Worm (Caenorhabditis elegans) whole organism, midembryonic: Measurements from ENCODE around the gene F28A10.1.

ENCODE experiments used
- T22C8.4 ChIP-seq: fragments of 200-800 bp; sonication (Bioruptor generic); IDR thresholded peaks from 2 replicates; pipeline ENCODE4 v1.3.6; 2022; ENCODE audit warnings: missing genetic modification characterization, missing compliant biosample characterization
- cog-1 ChIP-seq: sonication (generic microtip); optimal IDR thresholded peaks from 2 replicates; lab custom pipeline; 2016; ENCODE audit warnings: missing genetic modification characterization, missing compliant biosample characterization
- flt-1 ChIP-seq: fragments of 200-800 bp; sonication (Bioruptor generic); IDR thresholded peaks from 2 replicates; pipeline ENCODE4 v1.3.6; 2022; ENCODE audit warnings: missing genetic modification characterization, missing compliant biosample characterization
- klf-2 ChIP-seq: fragments of 200-800 bp; sonication (Bioruptor generic); conservative IDR thresholded peaks from 2 replicates; pipeline ENCODE4 v1.3.6; 2022; ENCODE audit warnings: missing genetic modification reagents, missing genetic modification characterization, missing compliant biosample characterization
- med-1 ChIP-seq: sonication (generic microtip); optimal IDR thresholded peaks from 2 replicates; lab custom pipeline; 2017; ENCODE audit warnings: missing genetic modification characterization, mild to moderate bottlenecking, missing compliant biosample characterization, antibody characterized with exemption, missing genetic modification reagents; ENCODE audit not compliant: insufficient read depth
- ref-1 ChIP-seq: fragments of 200-800 bp; sonication (Bioruptor generic); conservative IDR thresholded peaks from 2 replicates; pipeline ENCODE4 v1.3.6; 2022; ENCODE audit warnings: missing genetic modification reagents, missing genetic modification characterization, missing compliant biosample characterization
- tab-1 ChIP-seq: fragments of 200-800 bp; sonication (Bioruptor generic); IDR thresholded peaks from 2 replicates; pipeline ENCODE4 v1.3.6; 2022; ENCODE audit warnings: missing genetic modification characterization, missing compliant biosample characterization
- ztf-23 ChIP-seq: fragments of 200-800 bp; sonication (Bioruptor generic); IDR thresholded peaks from 2 replicates; pipeline ENCODE4 v1.3.6; 2022; ENCODE audit warnings: missing genetic modification reagents, missing genetic modification characterization, missing compliant biosample characterization
- ztf-29 ChIP-seq: fragments of 200-800 bp; sonication (Bioruptor generic); IDR thresholded peaks from 2 replicates; pipeline ENCODE4 v1.3.6; 2022; ENCODE audit warnings: missing genetic modification reagents, missing genetic modification characterization, missing compliant biosample characterization

The F28A10.1 gene

ce11 chrII:861564-861963 lies 35.9 kb downstream of the F28A10.1 start, which contains the start of gene Y46B2A.4:
Gene Y46B2A.4 (plus strand): TSS chrII:861864.
- TF ChIP-seq T22C8.4 (GFP tag; lab: Robert Waterston, UW) (no peak), ztf-29 (GFP tag; lab: Robert Waterston, UW) (no peak), tab-1 (no peak), med-1 (GFP tag; lab: Kevin White, UChicago) (no peak), ref-1 (GFP tag; lab: Robert Waterston, UW) (no peak), flt-1 (GFP tag; lab: Robert Waterston, UW) (no peak), klf-2 (GFP tag; lab: Robert Waterston, UW) (no peak), cog-1 (no peak), ztf-23 (GFP tag; lab: Robert Waterston, UW) (no peak)

- TF ChIP-seq klf-2 (GFP tag; lab: Robert Waterston, UW) (no peak), med-1 (GFP tag; lab: Kevin White, UChicago) (no peak), tab-1 (no peak), ztf-29 (GFP tag; lab: Robert Waterston, UW) (no peak), flt-1 (GFP tag; lab: Robert Waterston, UW) (no peak), cog-1 (no peak), ztf-23 (GFP tag; lab: Robert Waterston, UW) (no peak), ref-1 (GFP tag; lab: Robert Waterston, UW) (no peak)
Measured at ce11 chrII:866801-867200, 41.2 kb downstream of the F28A10.1 start, which contains the start of gene Y46B2A.3. Gene Y46B2A.3 (minus strand): TSS chrII:866901.

DNA sequence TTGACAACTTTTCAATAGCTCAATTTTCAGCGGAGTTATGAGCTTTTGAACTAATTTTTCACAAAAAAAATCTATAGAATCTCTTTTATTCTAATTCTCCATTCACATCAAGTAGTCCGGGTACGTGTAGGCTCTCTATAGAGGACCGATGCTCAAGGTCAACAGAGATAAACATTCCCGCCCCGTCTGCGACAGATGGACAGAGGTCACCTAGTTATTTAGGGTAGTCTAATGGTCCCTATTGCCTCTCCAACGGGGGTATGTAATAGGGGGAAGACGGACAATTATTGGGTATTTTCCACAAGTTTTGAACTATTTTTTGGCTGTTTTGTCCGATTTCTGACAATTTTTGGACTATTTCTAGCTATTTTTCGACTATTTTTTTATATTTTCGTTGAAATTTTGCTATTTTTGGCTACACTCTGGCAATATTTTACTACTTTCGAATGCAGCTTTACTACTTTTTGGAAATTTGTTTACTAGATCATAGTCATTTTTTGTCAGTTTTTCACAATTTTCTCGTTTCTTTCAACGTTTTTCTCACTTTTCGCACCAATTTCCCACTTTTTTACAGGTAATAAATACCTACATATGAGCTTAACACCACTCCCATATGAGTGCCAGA lies 42.7 kb downstream of the F28A10.1 start, which contains the start of gene fbxc-51:
Gene fbxc-51, plus strand, starts transcription at position 575 of the 625 bp plus-strand sequence.
- TF ChIP-seq ztf-29 (GFP tag; lab: Robert Waterston, UW), result no peak
- TF ChIP-seq klf-2 (GFP tag; lab: Robert Waterston, UW), result no peak
- TF ChIP-seq tab-1, result no peak

DNA sequence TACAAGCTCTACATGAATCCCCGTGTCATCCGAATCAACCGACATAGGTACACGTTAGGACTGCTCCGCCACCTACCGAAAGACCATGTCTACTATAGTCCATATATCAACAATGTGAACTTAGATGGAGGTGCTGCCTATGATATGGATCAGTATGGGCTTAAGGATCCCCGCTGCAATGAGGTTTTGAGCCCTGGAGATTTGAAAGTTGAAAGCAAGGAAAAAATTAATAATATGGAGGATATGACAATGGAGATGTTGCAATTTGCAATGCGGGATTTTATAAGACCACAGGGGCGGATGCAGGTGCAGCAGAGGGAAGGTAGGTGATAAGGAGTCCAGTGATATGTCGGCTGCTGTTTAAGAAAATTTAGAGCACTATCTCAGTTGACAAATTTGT lies 43.7 kb downstream of the F28A10.1 start:
- no peak for TF ChIP-seq med-1 (GFP tag; lab: Kevin White, UChicago)
- no peak for TF ChIP-seq ztf-29 (GFP tag; lab: Robert Waterston, UW)
- no peak for TF ChIP-seq flt-1 (GFP tag; lab: Robert Waterston, UW)
- TF ChIP-seq T22C8.4 (GFP tag; lab: Robert Waterston, UW), result no peak
- TF ChIP-seq ref-1 (GFP tag; lab: Robert Waterston, UW), result no peak
- no peak for TF ChIP-seq tab-1
- TF ChIP-seq klf-2 (GFP tag; lab: Robert Waterston, UW), result no peak
- no peak for TF ChIP-seq ztf-23 (GFP tag; lab: Robert Waterston, UW)
- no peak for TF ChIP-seq cog-1

DNA sequence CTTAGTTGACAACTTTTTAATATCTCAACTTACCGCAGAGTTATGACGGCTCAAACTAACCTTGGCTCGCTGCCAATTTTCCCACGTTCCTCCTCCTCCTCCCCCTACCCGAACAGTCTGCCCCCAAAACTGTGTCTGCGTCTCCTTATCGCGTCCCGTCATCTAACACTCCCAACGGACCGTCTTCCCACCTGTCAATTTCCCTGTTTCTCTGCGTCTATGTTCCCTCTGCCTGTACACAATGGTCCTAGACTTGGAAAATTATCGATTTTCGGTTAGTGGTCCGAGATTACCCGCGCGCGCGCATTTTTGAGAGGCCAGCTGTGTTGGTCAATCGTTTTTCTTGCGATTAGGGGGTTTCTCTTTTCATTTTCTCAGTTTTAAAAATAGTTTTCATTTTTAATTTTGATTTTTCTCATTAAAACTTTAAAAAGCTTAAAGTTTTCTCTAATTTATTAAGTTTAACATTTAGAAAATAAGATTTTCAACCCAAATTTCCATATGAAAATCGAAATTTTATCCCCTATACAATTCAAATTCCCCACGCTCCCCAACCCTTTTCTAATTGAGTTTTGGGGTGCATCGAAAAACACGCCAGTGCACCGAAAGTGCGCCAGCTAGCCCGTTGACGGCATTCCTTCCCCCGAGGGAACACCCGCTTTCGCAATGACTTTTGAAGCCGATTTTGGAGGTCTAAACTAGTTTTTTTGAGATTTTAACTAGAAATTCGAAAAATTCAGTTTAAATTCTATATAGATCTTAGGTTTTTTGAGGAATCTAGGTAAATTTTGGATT lies 47.6 kb downstream of the F28A10.1 start, which contains the start of gene alg-2:
Gene alg-2, plus strand, starts transcription at position 220 of the 795 bp plus-strand sequence.
- TF ChIP-seq tab-1 (0 out of 2 replicates have a peak, but pooled peaks have one; percentile 41), ztf-23 (GFP tag; lab: Robert Waterston, UW) (no peak), flt-1 (GFP tag; lab: Robert Waterston, UW) (0 out of 2 replicates have a peak, but pooled peaks have one; percentile 15), T22C8.4 (GFP tag; lab: Robert Waterston, UW) (peak; percentile 71; the same call in 1 of the 2 replicates), ref-1 (GFP tag; lab: Robert Waterston, UW) (no peak)

DNA sequence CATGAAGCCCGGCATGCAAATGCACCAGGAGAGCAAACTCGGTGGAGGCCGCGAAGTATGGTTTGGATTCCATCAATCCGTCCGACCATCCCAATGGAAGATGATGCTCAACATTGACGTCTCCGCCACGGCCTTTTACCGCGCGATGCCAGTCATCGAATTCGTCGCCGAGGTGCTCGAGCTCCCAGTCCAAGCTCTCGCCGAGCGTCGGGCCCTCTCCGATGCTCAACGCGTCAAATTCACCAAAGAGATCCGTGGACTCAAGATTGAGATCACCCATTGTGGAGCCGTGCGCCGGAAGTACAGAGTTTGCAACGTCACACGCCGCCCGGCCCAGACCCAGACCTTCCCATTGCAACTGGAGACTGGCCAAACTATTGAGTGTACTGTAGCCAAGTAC lies 50.1 kb downstream of the F28A10.1 start:
- TF ChIP-seq ref-1 (GFP tag; lab: Robert Waterston, UW), result no peak
- no peak for TF ChIP-seq ztf-29 (GFP tag; lab: Robert Waterston, UW)
- no peak for TF ChIP-seq tab-1
- TF ChIP-seq ztf-23 (GFP tag; lab: Robert Waterston, UW), result no peak
- TF ChIP-seq T22C8.4 (GFP tag; lab: Robert Waterston, UW), result no peak
- no peak for TF ChIP-seq flt-1 (GFP tag; lab: Robert Waterston, UW)
- no peak for TF ChIP-seq cog-1
- TF ChIP-seq klf-2 (GFP tag; lab: Robert Waterston, UW), result no peak
- TF ChIP-seq med-1 (GFP tag; lab: Kevin White, UChicago), result no peak
